Fruit fly (Drosophila melanogaster) whole organism, prepupa: ENCODE results near the gene CG10516.

Experiments used
- Blimp-1 ChIP-seq: fragments of 200-800 bp; sonication (Bioruptor generic); optimal IDR thresholded peaks from 3 replicates; lab custom pipeline; 2017; ENCODE audit warnings: missing biosample characterization, missing genetic modification characterization, mild to moderate bottlenecking, moderate library complexity, missing genetic modification reagents
- CG11294 ChIP-seq: fragments of 200-800 bp; sonication (Bioruptor generic); IDR thresholded peaks from 2 replicates; pipeline ENCODE4 v1.3.6; 2022; ENCODE audit warnings: missing biosample characterization, missing genetic modification characterization
- cyc ChIP-seq: fragments of 200-800 bp; sonication (Bioruptor generic); optimal IDR thresholded peaks from 3 replicates; lab custom pipeline; 2016; ENCODE audit warnings: missing biosample characterization, missing genetic modification characterization
- net ChIP-seq: fragments of 200-800 bp; sonication (Bioruptor generic); optimal IDR thresholded peaks from 3 replicates; lab custom pipeline; 2016; ENCODE audit warnings: missing biosample characterization, missing genetic modification characterization

dm6 chr3L:15974166-15974565 lies 6.2 kb downstream of the CG10516 start:
- TF ChIP-seq CG11294 (GFP tag; lab: Robert Waterston, UW) (no peak), cyc (no peak), net (no peak), Blimp-1 (GFP tag; lab: Kevin White, UChicago) (no peak)
